ENCODE assay signal across 1 fruit fly cellular context in genomic region chr3L:16935284-16935683, dm6.
TF ChIP-seq lines count a peak whose summit lies in the region.

TSS of gene CG11905 (minus strand) at chr3L:16935536.

TF ChIP-seq in whole organism, prepupa, 60 proteins besides CTCF, POLR2A, EP300 and RAD21 (continued from another document):
- TF ChIP-seq acj6 (GFP tag; optimal IDR thresholded peaks at IDR 0.05; lab: Kevin White, UChicago), result no peak
- TF ChIP-seq CG6163 (GFP tag; IDR thresholded peaks at IDR 0.05; lab: Robert Waterston, UW), result peak; percentile 34; the same call in 1 of the 3 replicates
- TF ChIP-seq CG8119 (GFP tag; IDR thresholded peaks at IDR 0.05; lab: Robert Waterston, UW), result no peak
- no peak for TF ChIP-seq fkh (GFP tag; optimal IDR thresholded peaks at IDR 0.05; lab: Kevin White, UChicago)
- TF ChIP-seq CG3919 (GFP tag; optimal IDR thresholded peaks at IDR 0.05; lab: Kevin White, UChicago), result no peak
- no peak for TF ChIP-seq cyc (GFP tag; optimal IDR thresholded peaks at IDR 0.05; lab: Kevin White, UChicago)
- TF ChIP-seq CG7368 (GFP tag; optimal IDR thresholded peaks at IDR 0.05; lab: Kevin White, UChicago), result no peak
- TF ChIP-seq eg (GFP tag; IDR thresholded peaks at IDR 0.05; lab: Robert Waterston, UW), result no peak
- TF ChIP-seq achi (GFP tag; optimal IDR thresholded peaks at IDR 0.05; lab: Kevin White, UChicago), result no peak
- TF ChIP-seq CG11294 (GFP tag; IDR thresholded peaks at IDR 0.05; lab: Robert Waterston, UW), result no peak
- TF ChIP-seq CG34406 (GFP tag; optimal IDR thresholded peaks at IDR 0.05; lab: Kevin White, UChicago), result no peak
- no peak for TF ChIP-seq pdm3 (GFP tag; optimal IDR thresholded peaks at IDR 0.05; lab: Kevin White, UChicago)
- TF ChIP-seq Lpt (GFP tag; optimal IDR thresholded peaks at IDR 0.05; lab: Kevin White, UChicago), result no peak
- no peak for TF ChIP-seq Hr38 (GFP tag; optimal IDR thresholded peaks at IDR 0.05; lab: Kevin White, UChicago)
- TF ChIP-seq Sox15 (GFP tag; optimal IDR thresholded peaks at IDR 0.05; lab: Kevin White, UChicago), result no peak
- peak; percentile 41 for TF ChIP-seq Eip78C (GFP tag; lab: Kevin White, UChicago)
- no peak for TF ChIP-seq CG15336 (GFP tag; IDR thresholded peaks at IDR 0.05; lab: Robert Waterston, UW)
